Fruit fly (Drosophila melanogaster): Measurements from ENCODE around the gene Nup107.

dm6 chr2L:10748218-10748617, 12.3 kb upstream of the Nup107 start:
- no peak for TF ChIP-seq Dll (optimal IDR thresholded peaks at IDR 0.05)
- no peak for TF ChIP-seq pan (optimal IDR thresholded peaks at IDR 0.05)
- TF ChIP-seq usp (GFP tag; optimal IDR thresholded peaks at IDR 0.05) = no peak

All from whole organism.